Fruit fly (Drosophila melanogaster): ENCODE measurements around the gene CG4502.

CG4502 gene

DNA sequence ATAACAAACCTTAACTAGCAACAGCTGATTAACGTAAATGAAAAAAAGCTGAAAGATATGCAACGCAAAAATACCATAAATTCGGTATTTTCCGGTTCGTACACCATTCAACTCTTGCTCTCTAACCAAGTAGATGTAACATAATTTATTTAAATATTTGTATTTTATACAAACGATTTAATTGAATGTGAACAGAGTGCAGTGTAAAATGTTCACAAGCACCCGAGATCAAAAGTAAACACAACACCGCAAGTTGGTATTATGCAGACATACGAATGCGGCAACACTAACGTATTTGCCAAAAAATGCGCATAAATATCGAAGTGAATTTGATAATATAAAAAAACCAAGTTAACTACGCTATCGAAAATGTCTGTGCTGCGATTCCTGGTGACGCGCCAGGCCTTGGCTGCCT is 22.1 kb downstream of the CG4502 start, which contains the start of gene MICU1:
TSS of gene MICU1 (plus strand) at position 257 of the 415 bp plus-strand sequence.
- no peak for TF ChIP-seq CG4820 (GFP tag; optimal IDR thresholded peaks at IDR 0.05)
- no peak for TF ChIP-seq org-1 (GFP tag; optimal IDR thresholded peaks at IDR 0.05)
- no peak for TF ChIP-seq Xbp1 (GFP tag; optimal IDR thresholded peaks at IDR 0.05)
- no peak for TF ChIP-seq Adf1 (GFP tag; IDR thresholded peaks at IDR 0.05)
- TF ChIP-seq CG6175 (GFP tag; IDR thresholded peaks at IDR 0.05): no peak
- no peak for TF ChIP-seq Hr51 (GFP tag; optimal IDR thresholded peaks at IDR 0.05)
- TF ChIP-seq Trl (optimal IDR thresholded peaks at IDR 0.05): no peak
- TF ChIP-seq Trl (GFP tag; optimal IDR thresholded peaks at IDR 0.05): no peak
- no peak for TF ChIP-seq crol (GFP tag; IDR thresholded peaks at IDR 0.05)
- no peak for TF ChIP-seq ems (GFP tag; optimal IDR thresholded peaks at IDR 0.05)
- TF ChIP-seq bigmax (GFP tag; optimal IDR thresholded peaks at IDR 0.05): no peak
- TF ChIP-seq trem (tag; optimal IDR thresholded peaks at IDR 0.05): peak; percentile 43
- no peak for TF ChIP-seq CG10543 (GFP tag; optimal IDR thresholded peaks at IDR 0.05)
- TF ChIP-seq Ets65A (GFP tag): peak; percentile 93
- TF ChIP-seq tll (GFP tag; optimal IDR thresholded peaks at IDR 0.05): no peak
- no peak for TF ChIP-seq dysf (GFP tag; IDR thresholded peaks at IDR 0.05)
- TF ChIP-seq lilli (GFP tag; optimal IDR thresholded peaks at IDR 0.05): no peak
- no peak for TF ChIP-seq HLH3B (GFP tag; IDR thresholded peaks at IDR 0.05)
- no peak for TF ChIP-seq gsb-n (tag; optimal IDR thresholded peaks at IDR 0.05)
- no peak for TF ChIP-seq CG10274 (GFP tag; optimal IDR thresholded peaks at IDR 0.05)
- no peak for TF ChIP-seq CG18599 (GFP tag; optimal IDR thresholded peaks at IDR 0.05)
- no peak for TF ChIP-seq ato (GFP tag; IDR thresholded peaks at IDR 0.05; ENCODE audit: partially characterized antibody)
- TF ChIP-seq Dll (GFP tag; IDR thresholded peaks at IDR 0.05; ENCODE audit: partially characterized antibody): 0 out of 4 replicates have a peak, but pooled peaks have one; percentile 21
- TF ChIP-seq pho (GFP tag; optimal IDR thresholded peaks at IDR 0.05): no peak
- no peak for TF ChIP-seq Lpt (GFP tag; optimal IDR thresholded peaks at IDR 0.05)
- no peak for TF ChIP-seq CG12744 (GFP tag; optimal IDR thresholded peaks at IDR 0.05)
- TF ChIP-seq CG30431 (GFP tag; optimal IDR thresholded peaks at IDR 0.05): no peak
- TF ChIP-seq CG3995 (GFP tag; optimal IDR thresholded peaks at IDR 0.05): no peak
- TF ChIP-seq NC2α (GFP tag; optimal IDR thresholded peaks at IDR 0.05): no peak
- TF ChIP-seq CG31441 (GFP tag; IDR thresholded peaks at IDR 0.05): peak; percentile 39; the same call in 1 of the 2 replicates
- TF ChIP-seq CG43689 (GFP tag; IDR thresholded peaks at IDR 0.05): no peak
- peak; percentile 32 for TF ChIP-seq CG30020 (tag; optimal IDR thresholded peaks at IDR 0.05)
- TF ChIP-seq D19A (tag; optimal IDR thresholded peaks at IDR 0.05): no peak
- TF ChIP-seq Atf3 (GFP tag; optimal IDR thresholded peaks at IDR 0.05): no peak
- TF ChIP-seq Myb (GFP tag; optimal IDR thresholded peaks at IDR 0.05): peak; percentile 7
- no peak for TF ChIP-seq CG9609 (GFP tag; optimal IDR thresholded peaks at IDR 0.05)
- TF ChIP-seq CG4424 (GFP tag; optimal IDR thresholded peaks at IDR 0.05): no peak
- no peak for TF ChIP-seq CG32772 (GFP tag; IDR thresholded peaks at IDR 0.05)
- no peak for TF ChIP-seq CG16813 (GFP tag; IDR thresholded peaks at IDR 0.05; ENCODE audit: partially characterized antibody)
- no peak for TF ChIP-seq Dip2 (GFP tag; IDR thresholded peaks at IDR 0.05)
- TF ChIP-seq CG14860 (GFP tag; IDR thresholded peaks at IDR 0.05; ENCODE audit: partially characterized antibody): no peak
- no peak for TF ChIP-seq CG10147 (GFP tag; optimal IDR thresholded peaks at IDR 0.05)
- TF ChIP-seq ranshi (GFP tag; IDR thresholded peaks at IDR 0.05): no peak
- TF ChIP-seq CG5245 (GFP tag; optimal IDR thresholded peaks at IDR 0.05): no peak
- TF ChIP-seq Hr39 (optimal IDR thresholded peaks at IDR 0.05): no peak
- TF ChIP-seq wek (GFP tag; optimal IDR thresholded peaks at IDR 0.05): no peak
- peak; percentile 17 for TF ChIP-seq CG8388 (GFP tag; optimal IDR thresholded peaks at IDR 0.05)
- no peak for TF ChIP-seq Atf6 (GFP tag; IDR thresholded peaks at IDR 0.05)
- TF ChIP-seq Jarid2 (GFP tag; optimal IDR thresholded peaks at IDR 0.05): no peak
- TF ChIP-seq MTF-1 (GFP tag; optimal IDR thresholded peaks at IDR 0.05; ENCODE audit: borderline replicate concordance): no peak
- no peak for TF ChIP-seq pnt (GFP tag; optimal IDR thresholded peaks at IDR 0.05)
- no peak for TF ChIP-seq CG8765 (GFP tag; IDR thresholded peaks at IDR 0.05)
- no peak for TF ChIP-seq p53 (GFP tag; optimal IDR thresholded peaks at IDR 0.05)
